Fruit fly (Drosophila melanogaster) whole organism, embryonic: ENCODE measurements around the gene Tdg.

Experiments used
- Blimp-1 ChIP-seq: fragments of 200-800 bp; sonication (Bioruptor generic); optimal IDR thresholded peaks from 3 replicates; lab custom pipeline; 2018; ENCODE audit warnings: missing biosample characterization, missing genetic modification characterization, mild to moderate bottlenecking, moderate library complexity, missing genetic modification reagents
- CG10147 ChIP-seq: fragments of 200-800 bp; sonication (Bioruptor generic); optimal IDR thresholded peaks from 2 replicates; lab custom pipeline; 2019; ENCODE audit warnings: missing biosample characterization, mild to moderate bottlenecking, missing genetic modification characterization, moderate library complexity
- CG1024 ChIP-seq: fragments of 200-800 bp; sonication (Bioruptor generic); IDR thresholded peaks from 2 replicates; pipeline ENCODE4 v1.3.6; 2022; ENCODE audit warnings: missing biosample characterization, missing genetic modification characterization
- CG10462 ChIP-seq: fragments of 200-800 bp; sonication (Bioruptor generic); optimal IDR thresholded peaks from 2 replicates; lab custom pipeline; 2016; ENCODE audit warnings: missing biosample characterization, missing genetic modification characterization
- CG11695 ChIP-seq: fragments of 200-800 bp; sonication (Bioruptor generic); IDR thresholded peaks from 3 replicates; pipeline ENCODE4 v1.3.6; 2022; ENCODE audit warnings: missing biosample characterization, missing genetic modification characterization
- CG12391 ChIP-seq: fragments of 200-800 bp; sonication (Bioruptor generic); optimal IDR thresholded peaks from 3 replicates; lab custom pipeline; 2018; ENCODE audit warnings: missing biosample characterization, mild to moderate bottlenecking, missing genetic modification characterization, moderate library complexity
- CG12769 ChIP-seq: fragments of 200-800 bp; sonication (Bioruptor generic); optimal IDR thresholded peaks from 2 replicates; lab custom pipeline; 2019; ENCODE audit warnings: missing biosample characterization, mild to moderate bottlenecking, missing genetic modification characterization, moderate library complexity
- CG14050 ChIP-seq: fragments of 200-800 bp; sonication (Bioruptor generic); IDR thresholded peaks from 3 replicates; pipeline ENCODE4 v1.3.6; 2022; ENCODE audit warnings: missing biosample characterization, missing genetic modification characterization
- CG15011 ChIP-seq: fragments of 200-800 bp; sonication (Bioruptor generic); optimal IDR thresholded peaks from 3 replicates; lab custom pipeline; 2018; ENCODE audit warnings: missing biosample characterization, mild to moderate bottlenecking, missing genetic modification characterization
- CG15269 ChIP-seq: fragments of 200-800 bp; sonication (Bioruptor generic); optimal IDR thresholded peaks from 2 replicates; lab custom pipeline; 2018; ENCODE audit warnings: missing biosample characterization, mild to moderate bottlenecking, missing genetic modification characterization, moderate library complexity
- CG15479 ChIP-seq: fragments of 200-800 bp; sonication (Bioruptor generic); optimal IDR thresholded peaks from 3 replicates; lab custom pipeline; 2019; ENCODE audit warnings: missing biosample characterization, mild to moderate bottlenecking, missing genetic modification characterization, moderate library complexity
- CG16863 ChIP-seq: fragments of 200-800 bp; sonication (Bioruptor generic); optimal IDR thresholded peaks from 3 replicates; lab custom pipeline; 2016; ENCODE audit warnings: missing biosample characterization, missing genetic modification characterization
- CG18011 ChIP-seq: fragments of 200-800 bp; sonication (Bioruptor generic); optimal IDR thresholded peaks from 2 replicates; lab custom pipeline; 2017; ENCODE audit warnings: missing biosample characterization, missing genetic modification characterization, mild to moderate bottlenecking, moderate library complexity, missing genotype
- CG18619 ChIP-seq: fragments of 200-800 bp; sonication (Bioruptor generic); optimal IDR thresholded peaks from 3 replicates; lab custom pipeline; 2017; ENCODE audit warnings: missing biosample characterization, mild to moderate bottlenecking, missing genetic modification characterization
- CG2116 ChIP-seq: fragments of 200-800 bp; sonication (Bioruptor generic); optimal IDR thresholded peaks from 3 replicates; lab custom pipeline; 2018; ENCODE audit warnings: missing biosample characterization, mild to moderate bottlenecking, missing genetic modification characterization
- CG30431 ChIP-seq: fragments of 200-800 bp; sonication (Bioruptor generic); optimal IDR thresholded peaks from 2 replicates; lab custom pipeline; 2017; ENCODE audit warnings: missing biosample characterization, missing genetic modification characterization
- CG3163 ChIP-seq: fragments of 200-800 bp; sonication (Bioruptor generic); optimal IDR thresholded peaks from 3 replicates; lab custom pipeline; 2016; ENCODE audit warnings: missing biosample characterization, missing genetic modification characterization
- CG33213 ChIP-seq: fragments of 200-800 bp; sonication (Bioruptor generic); optimal IDR thresholded peaks from 3 replicates; lab custom pipeline; 2016; ENCODE audit warnings: missing biosample characterization, missing genetic modification characterization
- CG3995 ChIP-seq: fragments of 200-800 bp; sonication (Bioruptor generic); optimal IDR thresholded peaks from 3 replicates; lab custom pipeline; 2016; ENCODE audit warnings: missing biosample characterization, missing genetic modification characterization
- CG4854 ChIP-seq: fragments of 200-800 bp; sonication (Bioruptor generic); optimal IDR thresholded peaks from 2 replicates; lab custom pipeline; 2016; ENCODE audit warnings: missing biosample characterization, missing genetic modification characterization, inconsistent platforms
- CG6854 ChIP-seq: fragments of 200-800 bp; sonication (Bioruptor generic); optimal IDR thresholded peaks from 3 replicates; lab custom pipeline; 2017; ENCODE audit warnings: missing biosample characterization, mild to moderate bottlenecking, missing genetic modification characterization
- CG7372 ChIP-seq: fragments of 200-800 bp; sonication (Bioruptor generic); IDR thresholded peaks from 2 replicates; pipeline ENCODE4 v1.3.6; 2022; ENCODE audit warnings: missing biosample characterization, missing genetic modification characterization
- CG9609 ChIP-seq: fragments of 200-800 bp; sonication (Bioruptor generic); optimal IDR thresholded peaks from 3 replicates; lab custom pipeline; 2016; ENCODE audit warnings: missing biosample characterization, missing genetic modification characterization
- CG9932 ChIP-seq: fragments of 200-800 bp; sonication (Bioruptor generic); IDR thresholded peaks from 2 replicates; pipeline ENCODE4 v1.3.6; 2022; ENCODE audit warnings: missing biosample characterization, missing genetic modification characterization
- Dll ChIP-seq: fragments of 200-800 bp; sonication (Bioruptor generic); IDR thresholded peaks from 4 replicates; pipeline ENCODE4 v1.3.6; 2022; ENCODE audit warnings: missing biosample characterization, missing genetic modification characterization; ENCODE audit not compliant: partially characterized antibody
- HLH54F ChIP-seq: fragments of 200-800 bp; sonication (Bioruptor generic); optimal IDR thresholded peaks from 3 replicates; lab custom pipeline; 2016; ENCODE audit warnings: missing biosample characterization, missing genetic modification characterization
- Hmr ChIP-seq: fragments of 200-800 bp; sonication (Bioruptor generic); optimal IDR thresholded peaks from 3 replicates; lab custom pipeline; 2017; ENCODE audit warnings: mild to moderate bottlenecking, missing biosample characterization, missing genetic modification reagents, missing genetic modification characterization
- Myb ChIP-seq: fragments of 200-800 bp; sonication (Bioruptor generic); optimal IDR thresholded peaks from 2 replicates; lab custom pipeline; 2016; ENCODE audit warnings: missing biosample characterization, missing genetic modification characterization
- NFAT ChIP-seq: fragments of 200-800 bp; sonication (Bioruptor generic); IDR thresholded peaks from 2 replicates; pipeline ENCODE4 v1.3.6; 2022; ENCODE audit warnings: missing biosample characterization, missing genetic modification characterization
- NfI ChIP-seq: fragments of 200-800 bp; sonication (Bioruptor generic); optimal IDR thresholded peaks from 3 replicates; lab custom pipeline; 2018; ENCODE audit warnings: missing biosample characterization, mild to moderate bottlenecking, missing genetic modification characterization, moderate library complexity
- Ptx1 ChIP-seq: fragments of 200-800 bp; sonication (Bioruptor generic); IDR thresholded peaks from 2 replicates; pipeline ENCODE4 v1.3.6; 2022; ENCODE audit warnings: missing biosample characterization, missing genetic modification characterization
- Rx ChIP-seq: fragments of 200-800 bp; sonication (Bioruptor generic); IDR thresholded peaks from 2 replicates; pipeline ENCODE4 v1.3.6; 2022; ENCODE audit warnings: missing biosample characterization, missing genetic modification characterization
- ara ChIP-seq: fragments of 200-800 bp; sonication (Bioruptor generic); IDR thresholded peaks from 2 replicates; pipeline ENCODE4 v1.3.6; 2022; ENCODE audit warnings: missing biosample characterization, missing genetic modification characterization
- ato ChIP-seq: fragments of 200-800 bp; sonication (Bioruptor generic); IDR thresholded peaks from 2 replicates; pipeline ENCODE4 v1.3.6; 2022; ENCODE audit warnings: missing biosample characterization, missing genetic modification characterization; ENCODE audit not compliant: partially characterized antibody
- az2 ChIP-seq: fragments of 200-800 bp; sonication (Bioruptor generic); optimal IDR thresholded peaks from 3 replicates; lab custom pipeline; 2016; ENCODE audit warnings: missing biosample characterization, missing genetic modification characterization
- bowl ChIP-seq: fragments of 200-800 bp; sonication (Bioruptor generic); IDR thresholded peaks from 2 replicates; pipeline ENCODE4 v1.3.6; 2022; ENCODE audit warnings: missing biosample characterization, missing genetic modification characterization
- dimm ChIP-seq: fragments of 200-800 bp; sonication (Bioruptor generic); IDR thresholded peaks from 2 replicates; pipeline ENCODE4 v1.3.6; 2022; ENCODE audit warnings: missing biosample characterization, missing genetic modification characterization
- fru ChIP-seq: fragments of >200 bp; optimal IDR thresholded peaks from 2 replicates; lab custom pipeline; 2017
- ftz-f1 ChIP-seq: fragments of 200-800 bp; sonication (Bioruptor generic); optimal IDR thresholded peaks from 2 replicates; lab custom pipeline; 2016; ENCODE audit warnings: missing biosample characterization, missing genetic modification characterization
- grau ChIP-seq: fragments of 200-800 bp; optimal IDR thresholded peaks from 3 replicates; lab custom pipeline; 2019; ENCODE audit warnings: missing biosample characterization, mild to moderate bottlenecking, missing genetic modification characterization, moderate library complexity
- hb ChIP-seq: fragments of 200-800 bp; sonication (Bioruptor generic); IDR thresholded peaks from 3 replicates; pipeline ENCODE4 v1.3.6; 2022; ENCODE audit warnings: missing biosample characterization, missing genetic modification characterization; ENCODE audit not compliant: partially characterized antibody
- nerfin-1 ChIP-seq: fragments of 200-800 bp; sonication (Bioruptor generic); optimal IDR thresholded peaks from 3 replicates; lab custom pipeline; 2019; ENCODE audit warnings: missing biosample characterization, mild to moderate bottlenecking, missing genetic modification characterization, moderate library complexity
- nerfin-2 ChIP-seq: fragments of 200-800 bp; sonication (Bioruptor generic); IDR thresholded peaks from 2 replicates; pipeline ENCODE4 v1.3.6; 2022; ENCODE audit warnings: missing biosample characterization, missing genetic modification characterization; ENCODE audit not compliant: partially characterized antibody
- otp ChIP-seq: fragments of 200-800 bp; sonication (Bioruptor generic); IDR thresholded peaks from 3 replicates; pipeline ENCODE4, ENCODE4 v1.3.6; 2022; ENCODE audit warnings: missing biosample characterization, missing genetic modification characterization
- phol ChIP-seq: fragments of 200-800 bp; sonication (Bioruptor generic); optimal IDR thresholded peaks from 3 replicates; lab custom pipeline; 2018; ENCODE audit warnings: missing biosample characterization, mild to moderate bottlenecking, missing genetic modification characterization, moderate library complexity
- pnt ChIP-seq: fragments of 200-800 bp; sonication (Bioruptor generic); optimal IDR thresholded peaks from 3 replicates; lab custom pipeline; 2016; ENCODE audit warnings: missing biosample characterization, missing genetic modification characterization
- psq ChIP-seq: fragments of 200-800 bp; sonication (Bioruptor generic); optimal IDR thresholded peaks from 2 replicates; lab custom pipeline; 2017; ENCODE audit warnings: missing biosample characterization, missing genetic modification characterization
- rib ChIP-seq: fragments of 200-800 bp; sonication (Bioruptor generic); IDR thresholded peaks from 2 replicates; pipeline ENCODE4 v1.3.6; 2022; ENCODE audit warnings: missing biosample characterization, missing genetic modification characterization
- schlank ChIP-seq: fragments of 200-800 bp; sonication (Bioruptor generic); optimal IDR thresholded peaks from 2 replicates; lab custom pipeline; 2018; ENCODE audit warnings: missing biosample characterization, mild to moderate bottlenecking, missing genetic modification characterization
- vfl ChIP-seq: fragments of 200-800 bp; sonication (Bioruptor generic); optimal IDR thresholded peaks from 2 replicates; lab custom pipeline; 2016; ENCODE audit warnings: missing biosample characterization, missing genetic modification characterization
- wek ChIP-seq: fragments of 200-800 bp; sonication (Bioruptor generic); optimal IDR thresholded peaks from 3 replicates; lab custom pipeline; 2018; ENCODE audit warnings: missing biosample characterization, mild to moderate bottlenecking, missing genetic modification characterization, moderate library complexity

Gene Tdg

DNA sequence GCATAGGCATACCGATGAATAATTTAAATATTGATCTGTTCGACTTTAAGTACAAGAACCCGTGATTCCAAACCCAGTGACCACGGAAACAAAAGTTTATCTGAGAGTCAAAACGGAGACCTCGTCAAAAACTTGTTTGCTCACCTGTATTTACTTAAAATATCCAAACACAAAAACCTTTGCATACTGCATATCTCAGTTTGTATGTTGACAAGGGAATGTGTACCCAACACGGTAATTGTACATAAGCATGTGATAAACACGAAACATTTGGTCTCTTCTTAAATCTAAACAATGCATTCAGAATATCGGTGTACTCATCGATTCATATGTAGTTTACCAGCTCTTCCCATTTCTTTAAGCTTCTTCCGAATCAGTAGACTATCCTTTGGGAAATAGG is 59.9 kb downstream of the Tdg start (continued):
- TF ChIP-seq CG14050 (GFP tag; lab: Robert Waterston, UW) (peak; percentile 78), CG9932 (GFP tag; lab: Robert Waterston, UW) (no peak), otp (no peak; the same call in 1 of the 3 replicates), nerfin-2 (GFP tag; lab: Robert Waterston, UW) (no peak), CG12769 (tag; lab: Kevin White, UChicago) (peak; percentile 86), az2 (GFP tag; lab: Kevin White, UChicago) (peak; percentile 52), rib (peak; percentile 85), Rx (GFP tag; lab: Robert Waterston, UW) (no peak), CG10462 (GFP tag; lab: Kevin White, UChicago) (peak; percentile 90), CG15011 (GFP tag; lab: Kevin White, UChicago) (peak; percentile 94), CG9609 (GFP tag; lab: Kevin White, UChicago) (peak; percentile 72), CG2116 (peak; percentile 82), CG18011 (GFP tag; lab: Kevin White, UChicago) (peak; percentile 70), hb (GFP tag; lab: Robert Waterston, UW) (no peak), ato (GFP tag; lab: Robert Waterston, UW) (no peak), CG30431 (GFP tag; lab: Kevin White, UChicago) (peak; percentile 62), Dll (GFP tag; lab: Robert Waterston, UW) (no peak), pnt (GFP tag; lab: Kevin White, UChicago) (peak; percentile 85), CG15269 (peak; percentile 81), CG16863 (GFP tag; lab: Kevin White, UChicago) (peak; percentile 89), CG1024 (GFP tag; lab: Robert Waterston, UW) (no peak; the same call in 1 of the 2 replicates), Hmr (GFP tag; lab: Kevin White, UChicago) (peak; percentile 92), ara (GFP tag; lab: Robert Waterston, UW) (peak; percentile 91; the same call in 1 of the 2 replicates), wek (GFP tag; lab: Kevin White, UChicago) (peak; percentile 97), bowl (peak; percentile 76; the same call in 1 of the 2 replicates), grau (tag; lab: Kevin White, UChicago) (peak; percentile 76), CG12391 (tag; lab: Kevin White, UChicago) (peak; percentile 80), CG4854 (peak; percentile 94), schlank (tag; lab: Kevin White, UChicago) (peak; percentile 83), nerfin-1 (tag; lab: Kevin White, UChicago) (peak; percentile 94), CG15479 (peak; percentile 88), CG11695 (GFP tag; lab: Robert Waterston, UW) (peak; percentile 89), phol (tag; lab: Kevin White, UChicago) (peak; percentile 30), ftz-f1 (peak; percentile 3), fru (no peak), HLH54F (GFP tag; lab: Kevin White, UChicago) (peak; percentile 55), dimm (GFP tag; lab: Robert Waterston, UW) (no peak), CG7372 (GFP tag; lab: Robert Waterston, UW) (no peak; the same call in 1 of the 2 replicates), CG18619 (peak; percentile 95), vfl (GFP tag; lab: Kevin White, UChicago) (peak; percentile 27), CG3995 (GFP tag; lab: Kevin White, UChicago) (peak; percentile 52), CG6854 (peak; percentile 94), Myb (GFP tag; lab: Kevin White, UChicago) (peak; percentile 48), Ptx1 (GFP tag; lab: Robert Waterston, UW) (no peak), NFAT (GFP tag; lab: Robert Waterston, UW) (no peak), NfI (GFP tag; lab: Kevin White, UChicago) (peak; percentile 76), psq (peak; percentile 80), CG10147 (GFP tag; lab: Kevin White, UChicago) (peak; percentile 78), CG33213 (peak; percentile 97), Blimp-1 (peak; percentile 92), CG3163 (peak; percentile 78)
